Worm (Caenorhabditis elegans) whole organism, midembryonic: Measurements from ENCODE around the gene F10D7.11.

Experiments
- T22C8.4 ChIP-seq: fragments of 200-800 bp; sonication (Bioruptor generic); IDR thresholded peaks from 2 replicates; pipeline ENCODE4 v1.3.6; 2022; ENCODE audit warnings: missing genetic modification characterization, missing compliant biosample characterization
- cog-1 ChIP-seq: sonication (generic microtip); optimal IDR thresholded peaks from 2 replicates; lab custom pipeline; 2016; ENCODE audit warnings: missing genetic modification characterization, missing compliant biosample characterization
- flt-1 ChIP-seq: fragments of 200-800 bp; sonication (Bioruptor generic); IDR thresholded peaks from 2 replicates; pipeline ENCODE4 v1.3.6; 2022; ENCODE audit warnings: missing genetic modification characterization, missing compliant biosample characterization
- klf-2 ChIP-seq: fragments of 200-800 bp; sonication (Bioruptor generic); conservative IDR thresholded peaks from 2 replicates; pipeline ENCODE4 v1.3.6; 2022; ENCODE audit warnings: missing genetic modification reagents, missing genetic modification characterization, missing compliant biosample characterization
- med-1 ChIP-seq: sonication (generic microtip); optimal IDR thresholded peaks from 2 replicates; lab custom pipeline; 2017; ENCODE audit warnings: missing genetic modification characterization, mild to moderate bottlenecking, missing compliant biosample characterization, antibody characterized with exemption, missing genetic modification reagents; ENCODE audit not compliant: insufficient read depth
- ref-1 ChIP-seq: fragments of 200-800 bp; sonication (Bioruptor generic); conservative IDR thresholded peaks from 2 replicates; pipeline ENCODE4 v1.3.6; 2022; ENCODE audit warnings: missing genetic modification reagents, missing genetic modification characterization, missing compliant biosample characterization
- tab-1 ChIP-seq: fragments of 200-800 bp; sonication (Bioruptor generic); IDR thresholded peaks from 2 replicates; pipeline ENCODE4 v1.3.6; 2022; ENCODE audit warnings: missing genetic modification characterization, missing compliant biosample characterization
- ztf-23 ChIP-seq: fragments of 200-800 bp; sonication (Bioruptor generic); IDR thresholded peaks from 2 replicates; pipeline ENCODE4 v1.3.6; 2022; ENCODE audit warnings: missing genetic modification reagents, missing genetic modification characterization, missing compliant biosample characterization
- ztf-29 ChIP-seq: fragments of 200-800 bp; sonication (Bioruptor generic); IDR thresholded peaks from 2 replicates; pipeline ENCODE4 v1.3.6; 2022; ENCODE audit warnings: missing genetic modification reagents, missing genetic modification characterization, missing compliant biosample characterization

The F10D7.11 gene

ce11 chrX:17362529-17362928 lies at the start of gene F10D7.11:
Gene F10D7.11 (plus strand): TSS chrX:17362829.
- TF ChIP-seq T22C8.4 (GFP tag; lab: Robert Waterston, UW) (no peak), klf-2 (GFP tag; lab: Robert Waterston, UW) (no peak), med-1 (no peak), tab-1 (GFP tag; lab: Robert Waterston, UW) (no peak), flt-1 (GFP tag; lab: Robert Waterston, UW) (no peak), ztf-23 (GFP tag; lab: Robert Waterston, UW) (no peak), ztf-29 (GFP tag; lab: Robert Waterston, UW) (no peak), ref-1 (GFP tag; lab: Robert Waterston, UW) (no peak), cog-1 (tag; lab: Kevin White, UChicago) (no peak)

ce11 chrX:17314948-17315347 lies 47.7 kb upstream of the F10D7.11 start:
- TF ChIP-seq klf-2 (GFP tag; lab: Robert Waterston, UW) (no peak), med-1 (no peak), T22C8.4 (GFP tag; lab: Robert Waterston, UW) (no peak), cog-1 (tag; lab: Kevin White, UChicago) (peak; percentile 31), tab-1 (GFP tag; lab: Robert Waterston, UW) (0 out of 2 replicates have a peak, but pooled peaks have one; percentile 33), ztf-29 (GFP tag; lab: Robert Waterston, UW) (0 out of 2 replicates have a peak, but pooled peaks have one; percentile 14), ref-1 (GFP tag; lab: Robert Waterston, UW) (no peak), ztf-23 (GFP tag; lab: Robert Waterston, UW) (no peak), flt-1 (GFP tag; lab: Robert Waterston, UW) (no peak)

- TF ChIP-seq cog-1 (tag; lab: Kevin White, UChicago) (no peak), flt-1 (GFP tag; lab: Robert Waterston, UW) (no peak), T22C8.4 (GFP tag; lab: Robert Waterston, UW) (no peak), ref-1 (GFP tag; lab: Robert Waterston, UW) (no peak)
These were observed 44.3 kb upstream of the F10D7.11 start, which contains the start of gene ptr-5 for ce11 chrX:17318284-17318683. Gene ptr-5 (plus strand): TSS chrX:17318584.

- TF ChIP-seq med-1 = no peak
- no peak for TF ChIP-seq ztf-29 (GFP tag; lab: Robert Waterston, UW)
- TF ChIP-seq tab-1 (GFP tag; lab: Robert Waterston, UW) = no peak
- no peak for TF ChIP-seq T22C8.4 (GFP tag; lab: Robert Waterston, UW)
- no peak for TF ChIP-seq ztf-23 (GFP tag; lab: Robert Waterston, UW)
These were observed 42.1 kb upstream of the F10D7.11 start for ce11 chrX:17320572-17320971.

ce11 chrX:17324954-17325353 lies 37.7 kb upstream of the F10D7.11 start:
- TF ChIP-seq tab-1 (GFP tag; lab: Robert Waterston, UW) (no peak), flt-1 (GFP tag; lab: Robert Waterston, UW) (no peak), ref-1 (GFP tag; lab: Robert Waterston, UW) (no peak), klf-2 (GFP tag; lab: Robert Waterston, UW) (no peak), ztf-29 (GFP tag; lab: Robert Waterston, UW) (no peak), ztf-23 (GFP tag; lab: Robert Waterston, UW) (no peak), med-1 (no peak)

ce11 chrX:17327226-17327625 lies 35.4 kb upstream of the F10D7.11 start:
- TF ChIP-seq klf-2 (GFP tag; lab: Robert Waterston, UW) (no peak), tab-1 (GFP tag; lab: Robert Waterston, UW) (no peak), ref-1 (GFP tag; lab: Robert Waterston, UW) (no peak), T22C8.4 (GFP tag; lab: Robert Waterston, UW) (no peak), flt-1 (GFP tag; lab: Robert Waterston, UW) (no peak), ztf-29 (GFP tag; lab: Robert Waterston, UW) (no peak), med-1 (no peak), cog-1 (tag; lab: Kevin White, UChicago) (no peak), ztf-23 (GFP tag; lab: Robert Waterston, UW) (no peak)

ce11 chrX:17329075-17329474 lies 33.6 kb upstream of the F10D7.11 start:
- TF ChIP-seq med-1 = no peak
- no peak for TF ChIP-seq ztf-29 (GFP tag; lab: Robert Waterston, UW)
- no peak for TF ChIP-seq tab-1 (GFP tag; lab: Robert Waterston, UW)
- no peak for TF ChIP-seq flt-1 (GFP tag; lab: Robert Waterston, UW)
- no peak for TF ChIP-seq klf-2 (GFP tag; lab: Robert Waterston, UW)
- TF ChIP-seq cog-1 (tag; lab: Kevin White, UChicago) = no peak
- no peak for TF ChIP-seq ztf-23 (GFP tag; lab: Robert Waterston, UW)
- no peak for TF ChIP-seq T22C8.4 (GFP tag; lab: Robert Waterston, UW)
- TF ChIP-seq ref-1 (GFP tag; lab: Robert Waterston, UW) = no peak

- TF ChIP-seq med-1 = no peak
- no peak for TF ChIP-seq cog-1 (tag; lab: Kevin White, UChicago)
- no peak for TF ChIP-seq tab-1 (GFP tag; lab: Robert Waterston, UW)
- TF ChIP-seq klf-2 (GFP tag; lab: Robert Waterston, UW) = no peak
- no peak for TF ChIP-seq ztf-23 (GFP tag; lab: Robert Waterston, UW)
- TF ChIP-seq T22C8.4 (GFP tag; lab: Robert Waterston, UW) = no peak
- TF ChIP-seq ztf-29 (GFP tag; lab: Robert Waterston, UW) = no peak
- TF ChIP-seq flt-1 (GFP tag; lab: Robert Waterston, UW) = no peak
- TF ChIP-seq ref-1 (GFP tag; lab: Robert Waterston, UW) = no peak
These were observed 32.1 kb upstream of the F10D7.11 start for ce11 chrX:17330574-17330973.

ce11 chrX:17333752-17334151 lies 28.9 kb upstream of the F10D7.11 start, which contains the start of gene C53C11.5:
Gene C53C11.5 (plus strand): TSS chrX:17334052.
- TF ChIP-seq flt-1 (GFP tag; lab: Robert Waterston, UW) = no peak
- no peak for TF ChIP-seq med-1
- no peak for TF ChIP-seq T22C8.4 (GFP tag; lab: Robert Waterston, UW)
- TF ChIP-seq klf-2 (GFP tag; lab: Robert Waterston, UW) = no peak
- no peak for TF ChIP-seq tab-1 (GFP tag; lab: Robert Waterston, UW)
- TF ChIP-seq ztf-29 (GFP tag; lab: Robert Waterston, UW) = no peak
- TF ChIP-seq ref-1 (GFP tag; lab: Robert Waterston, UW) = no peak
